Worm (Caenorhabditis elegans) whole organism, young adult: ENCODE results near the gene epg-9.

Source experiments
- B0261.1 ChIP-seq: sonication (generic microtip); optimal IDR thresholded peaks from 2 replicates; lab custom pipeline; 2016; ENCODE audit warnings: mild to moderate bottlenecking, missing genetic modification characterization, moderate library complexity, missing compliant biosample characterization
- F39B2.1 ChIP-seq: fragments of 200-800 bp; sonication (Bioruptor generic); IDR thresholded peaks from 2 replicates; pipeline ENCODE4 v1.3.6; 2022; ENCODE audit warnings: missing genetic modification reagents, missing genetic modification characterization, missing compliant biosample characterization
- F57A8.1 ChIP-seq: fragments of 200-800 bp; sonication (Bioruptor generic); optimal IDR thresholded peaks from 2 replicates; lab custom pipeline; 2018; ENCODE audit warnings: mild to moderate bottlenecking, missing genetic modification characterization, moderate library complexity, missing compliant biosample characterization
- F57C9.4 ChIP-seq: sonication (generic microtip); optimal IDR thresholded peaks from 2 replicates; lab custom pipeline; 2017; ENCODE audit warnings: mild to moderate bottlenecking, missing genetic modification characterization, missing compliant biosample characterization
- K12H6.12 ChIP-seq: fragments of 200-800 bp; sonication (Bioruptor generic); optimal IDR thresholded peaks from 2 replicates; lab custom pipeline; 2018; ENCODE audit warnings: mild to moderate bottlenecking, missing genetic modification characterization, missing compliant biosample characterization
- Y56A3A.18 ChIP-seq: fragments of 200-800 bp; sonication (Bioruptor generic); IDR thresholded peaks from 2 replicates; pipeline ENCODE4 v1.3.6; 2022; ENCODE audit warnings: missing genetic modification reagents, missing genetic modification characterization, missing compliant biosample characterization
- Y79H2A.3 ChIP-seq: fragments of 200-800 bp; sonication (Bioruptor generic); conservative IDR thresholded peaks from 2 replicates; pipeline ENCODE4 v1.3.6; 2022; ENCODE audit warnings: missing genetic modification reagents, missing genetic modification characterization, missing compliant biosample characterization
- Y95B8A.8 ChIP-seq: fragments of 200-800 bp; sonication (Bioruptor generic); IDR thresholded peaks from 2 replicates; pipeline ENCODE4 v1.3.6; 2022; ENCODE audit warnings: missing genetic modification reagents, missing genetic modification characterization, missing compliant biosample characterization
- aptf-3 ChIP-seq: fragments of 200-800 bp; sonication (Bioruptor generic); IDR thresholded peaks from 2 replicates; pipeline ENCODE4 v1.3.6; 2022; ENCODE audit warnings: missing genetic modification characterization, missing compliant biosample characterization
- athp-1 ChIP-seq: sonication (generic microtip); optimal IDR thresholded peaks from 2 replicates; lab custom pipeline; 2017; ENCODE audit warnings: mild to moderate bottlenecking, missing genetic modification characterization, missing compliant biosample characterization
- attf-3 ChIP-seq: fragments of 200-800 bp; sonication (Bioruptor generic); conservative IDR thresholded peaks from 2 replicates; pipeline ENCODE4 v1.3.6; 2022; ENCODE audit warnings: missing genetic modification reagents, missing genetic modification characterization, missing compliant biosample characterization
- bed-1 ChIP-seq: fragments of 200-800 bp; sonication (Bioruptor generic); IDR thresholded peaks from 2 replicates; pipeline ENCODE4 v1.3.6; 2022; ENCODE audit warnings: missing genetic modification reagents, missing genetic modification characterization, missing compliant biosample characterization
- cebp-1 ChIP-seq, 2 experiments: fragments of 200-800 bp in 1 of 2; sonication (Bioruptor generic) in 1 of 2; sonication (generic microtip) in 1 of 2; IDR thresholded peaks in 1 of 2; optimal IDR thresholded peaks in 1 of 2; 2 replicates each; pipeline versions ENCODE4 v1.3.6 to Lab custom; 2017 to 2022; ENCODE audit warnings: missing compliant biosample characterization in 2 of 2, missing genetic modification characterization in 2 of 2, mild to moderate bottlenecking in 1 of 2, missing genetic modification reagents in 1 of 2, moderate library complexity in 1 of 2
- cebp-2 ChIP-seq: fragments of 200-800 bp; sonication (Bioruptor generic); IDR thresholded peaks from 2 replicates; pipeline ENCODE4 v1.3.6; 2022; ENCODE audit warnings: missing genetic modification characterization, missing compliant biosample characterization
- ceh-100 ChIP-seq: fragments of 200-800 bp; sonication (Bioruptor generic); IDR thresholded peaks from 2 replicates; pipeline ENCODE4 v1.3.6; 2022; ENCODE audit warnings: missing genetic modification reagents, missing genetic modification characterization, missing compliant biosample characterization
- ceh-40 ChIP-seq: fragments of 200-800 bp; sonication (Bioruptor generic); IDR thresholded peaks from 2 replicates; pipeline ENCODE4 v1.3.6; 2022; ENCODE audit warnings: missing genetic modification characterization, missing compliant biosample characterization
- ceh-79 ChIP-seq: sonication (generic microtip); optimal IDR thresholded peaks from 2 replicates; lab custom pipeline; 2017; ENCODE audit warnings: mild to moderate bottlenecking, missing genetic modification characterization, missing compliant biosample characterization
- die-1 ChIP-seq: sonication (generic microtip); optimal IDR thresholded peaks from 2 replicates; lab custom pipeline; 2016; ENCODE audit warnings: missing genotype, mild to moderate bottlenecking, missing genetic modification characterization, missing compliant biosample characterization
- efl-1 ChIP-seq: fragments of 150-350 bp; optimal IDR thresholded peaks from 2 replicates; lab custom pipeline; 2014; ENCODE audit warnings: missing biosample characterization, missing genetic modification reagents, missing genetic modification characterization
- egrh-3 ChIP-seq: fragments of 200-800 bp; sonication (Bioruptor generic); IDR thresholded peaks from 2 replicates; pipeline ENCODE4 v1.3.6; 2022; ENCODE audit warnings: missing genetic modification reagents, missing genetic modification characterization, missing compliant biosample characterization
- ekl-4 ChIP-seq: fragments of 200-800 bp; sonication (Bioruptor generic); IDR thresholded peaks from 2 replicates; pipeline ENCODE4 v1.3.6; 2022; ENCODE audit warnings: missing genetic modification reagents, missing genetic modification characterization, missing compliant biosample characterization
- ets-4 ChIP-seq: fragments of 200-800 bp; sonication (Bioruptor generic); optimal IDR thresholded peaks from 2 replicates; lab custom pipeline; 2018; ENCODE audit warnings: mild to moderate bottlenecking, missing genetic modification characterization, missing compliant biosample characterization
- hmg-1.2 ChIP-seq: fragments of 200-800 bp; sonication (Bioruptor generic); IDR thresholded peaks from 2 replicates; pipeline ENCODE4 v1.3.6; 2022; ENCODE audit warnings: missing genetic modification reagents, missing genetic modification characterization, missing compliant biosample characterization
- hrde-1 ChIP-seq: sonication (generic microtip); optimal IDR thresholded peaks from 2 replicates; lab custom pipeline; 2016; ENCODE audit warnings: missing genetic modification characterization, mild to moderate bottlenecking, missing compliant biosample characterization, moderate library complexity, missing genotype, missing genetic modification reagents, borderline replicate concordance
- hsf-1 ChIP-seq: fragments of 200-800 bp; sonication (Bioruptor generic); IDR thresholded peaks from 2 replicates; pipeline ENCODE4 v1.3.6; 2022; ENCODE audit warnings: missing genetic modification reagents, missing genetic modification characterization, missing compliant biosample characterization
- let-526 ChIP-seq: fragments of 200-800 bp; sonication (Bioruptor generic); IDR thresholded peaks from 2 replicates; pipeline ENCODE4 v1.3.6; 2022; ENCODE audit warnings: missing genetic modification reagents, missing genetic modification characterization, missing compliant biosample characterization
- lin-26 ChIP-seq: fragments of 200-800 bp; sonication (Bioruptor generic); IDR thresholded peaks from 2 replicates; pipeline ENCODE4 v1.3.6; 2022; ENCODE audit warnings: missing genetic modification reagents, missing genetic modification characterization, missing compliant biosample characterization
- lir-1 ChIP-seq: fragments of 200-800 bp; sonication (Bioruptor generic); conservative IDR thresholded peaks from 2 replicates; pipeline ENCODE4 v1.3.6; 2022; ENCODE audit warnings: missing genetic modification reagents, missing genetic modification characterization, missing compliant biosample characterization
- lsl-1 ChIP-seq: fragments of 200-800 bp; sonication (Bioruptor generic); optimal IDR thresholded peaks from 2 replicates; lab custom pipeline; 2018; ENCODE audit warnings: mild to moderate bottlenecking, missing genetic modification characterization, moderate library complexity, missing compliant biosample characterization
- lsy-27 ChIP-seq: sonication (generic microtip); optimal IDR thresholded peaks from 2 replicates; lab custom pipeline; 2017; ENCODE audit warnings: missing genetic modification characterization, mild to moderate bottlenecking, missing compliant biosample characterization, antibody characterized with exemption, missing genotype, borderline replicate concordance; ENCODE audit not compliant: insufficient read depth
- madf-3 ChIP-seq: fragments of 200-800 bp; sonication (Bioruptor generic); IDR thresholded peaks from 2 replicates; pipeline ENCODE4 v1.3.6; 2022; ENCODE audit warnings: missing genetic modification reagents, missing genetic modification characterization, missing compliant biosample characterization
- madf-8 ChIP-seq: fragments of 200-800 bp; sonication (Bioruptor generic); conservative IDR thresholded peaks from 2 replicates; pipeline ENCODE4 v1.3.6; 2022; ENCODE audit warnings: missing genetic modification reagents, missing genetic modification characterization, missing compliant biosample characterization
- mcd-1 ChIP-seq: fragments of 200-800 bp; sonication (Bioruptor generic); IDR thresholded peaks from 2 replicates; pipeline ENCODE4 v1.3.6; 2022; ENCODE audit warnings: missing genetic modification reagents, missing genetic modification characterization, missing compliant biosample characterization
- mel-28 ChIP-seq: sonication (generic microtip); optimal IDR thresholded peaks from 2 replicates; lab custom pipeline; 2016; ENCODE audit warnings: borderline replicate concordance, mild to moderate bottlenecking, missing genetic modification characterization, missing compliant biosample characterization
- nfya-1 ChIP-seq: sonication (generic microtip); optimal IDR thresholded peaks from 2 replicates; lab custom pipeline; 2017; ENCODE audit warnings: antibody characterized with exemption, missing compliant biosample characterization, missing genetic modification characterization, borderline replicate concordance; ENCODE audit not compliant: insufficient read depth
- pbrm-1 ChIP-seq: fragments of 200-800 bp; sonication (Bioruptor generic); IDR thresholded peaks from 2 replicates; pipeline ENCODE4 v1.3.6; 2022; ENCODE audit warnings: missing genetic modification reagents, missing genetic modification characterization, missing compliant biosample characterization
- rcor-1 ChIP-seq: fragments of 200-800 bp; sonication (Bioruptor generic); IDR thresholded peaks from 2 replicates; pipeline ENCODE4 v1.3.6; 2022; ENCODE audit warnings: missing genetic modification reagents, missing genetic modification characterization, missing compliant biosample characterization
- rec-8 ChIP-seq, 2 experiments: sonication (generic microtip); optimal IDR thresholded peaks; 2 replicates each; lab custom pipeline; 2016; ENCODE audit warnings: mild to moderate bottlenecking in 2 of 2, missing genetic modification characterization in 2 of 2, missing genetic modification reagents in 2 of 2, missing genotype in 2 of 2, missing biosample characterization in 1 of 2, missing compliant biosample characterization in 1 of 2, moderate library complexity in 1 of 2
- repo-1 ChIP-seq: sonication (generic microtip); optimal IDR thresholded peaks from 2 replicates; lab custom pipeline; 2017; ENCODE audit warnings: mild to moderate bottlenecking, missing genetic modification characterization, missing compliant biosample characterization
- sdz-38 ChIP-seq: sonication (generic microtip); optimal IDR thresholded peaks from 2 replicates; lab custom pipeline; 2016; ENCODE audit warnings: missing genotype, missing genetic modification characterization, missing compliant biosample characterization
- sea-2 ChIP-seq: fragments of 200-800 bp; sonication (Bioruptor generic); IDR thresholded peaks from 2 replicates; pipeline ENCODE4 v1.3.6; 2022; ENCODE audit warnings: missing genetic modification characterization, missing compliant biosample characterization
- sptf-2 ChIP-seq: fragments of 200-800 bp; sonication (Bioruptor generic); optimal IDR thresholded peaks from 2 replicates; lab custom pipeline; 2018; ENCODE audit warnings: mild to moderate bottlenecking, missing genetic modification characterization, missing compliant biosample characterization
- tbp1 ChIP-seq: fragments of 200-800 bp; sonication (Bioruptor generic); optimal IDR thresholded peaks from 2 replicates; lab custom pipeline; 2018; ENCODE audit warnings: mild to moderate bottlenecking, missing genetic modification characterization, missing compliant biosample characterization
- tbx-9 ChIP-seq: sonication (generic microtip); optimal IDR thresholded peaks from 2 replicates; lab custom pipeline; 2016; ENCODE audit warnings: borderline replicate concordance, missing genetic modification characterization, inconsistent platforms, missing compliant biosample characterization
- unc-62 ChIP-seq: fragments of 150-350 bp; optimal IDR thresholded peaks from 2 replicates; lab custom pipeline; 2014; ENCODE audit warnings: missing biosample characterization, missing genetic modification reagents, missing genetic modification characterization
- zfh-2 ChIP-seq: fragments of 200-800 bp; sonication (Bioruptor generic); conservative IDR thresholded peaks from 2 replicates; pipeline ENCODE4 v1.3.6; 2022; ENCODE audit warnings: missing genetic modification reagents, missing genetic modification characterization, missing compliant biosample characterization
- ztf-26 ChIP-seq: sonication (generic microtip); optimal IDR thresholded peaks from 2 replicates; lab custom pipeline; 2017; ENCODE audit warnings: missing genetic modification characterization, missing compliant biosample characterization
- ztf-3 ChIP-seq: fragments of 200-800 bp; sonication (Bioruptor generic); optimal IDR thresholded peaks from 2 replicates; lab custom pipeline; 2018; ENCODE audit warnings: mild to moderate bottlenecking, missing genetic modification characterization, missing compliant biosample characterization

epg-9 gene

DNA sequence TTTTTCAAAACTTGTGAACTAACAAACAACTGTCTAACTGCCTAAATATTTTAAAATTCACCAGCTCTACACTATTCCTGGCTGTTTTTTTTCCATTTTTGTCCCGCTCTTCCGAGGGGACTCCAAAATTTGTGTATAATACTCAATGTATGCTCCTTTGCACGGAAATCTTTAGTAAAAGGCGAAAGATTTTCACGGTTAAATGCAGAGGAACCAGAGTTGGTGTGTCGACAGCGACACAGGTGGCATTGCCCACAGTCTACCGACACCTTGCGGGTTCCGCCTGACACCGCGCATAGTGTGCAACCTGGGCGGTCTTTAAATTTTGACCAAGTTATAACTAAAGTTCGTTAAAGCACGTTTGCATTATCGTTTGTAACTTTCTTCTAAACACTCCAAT is 54.0 kb downstream of the epg-9 start (continued):
- TF ChIP-seq cebp-1 (GFP tag; IDR thresholded peaks at IDR 0.05; lab: Robert Waterston, UW) (no peak), cebp-1 (tag; optimal IDR thresholded peaks at IDR 0.05; lab: Kevin White, UChicago) (no peak), lsy-27 (no peak), madf-8 (GFP tag; lab: Robert Waterston, UW) (peak; percentile 27; the same call in 1 of the 2 replicates), ets-4 (GFP tag; lab: Kevin White, UChicago) (no peak), efl-1 (GFP tag; lab: Kevin White, UChicago) (peak; percentile 51), pbrm-1 (GFP tag; lab: Robert Waterston, UW) (peak; percentile 91), Y56A3A.18 (peak; percentile 46; the same call in 1 of the 2 replicates), mel-28 (no peak), zfh-2 (GFP tag; lab: Robert Waterston, UW) (no peak), hrde-1 (tag; lab: Kevin White, UChicago) (no peak), sptf-2 (GFP tag; lab: Kevin White, UChicago) (no peak), cebp-2 (no peak), unc-62 (GFP tag; lab: Kevin White, UChicago) (no peak), aptf-3 (no peak), hsf-1 (GFP tag; lab: Robert Waterston, UW) (peak; percentile 36; the same call in 1 of the 2 replicates), mcd-1 (GFP tag; lab: Robert Waterston, UW) (peak; percentile 85), B0261.1 (tag; lab: Kevin White, UChicago) (peak; percentile 46), ceh-100 (GFP tag; lab: Robert Waterston, UW) (no peak), ekl-4 (GFP tag; lab: Robert Waterston, UW) (peak; percentile 82), repo-1 (tag; lab: Kevin White, UChicago) (no peak), ztf-26 (no peak), let-526 (no peak), ztf-3 (GFP tag; lab: Kevin White, UChicago) (no peak), die-1 (tag; lab: Kevin White, UChicago) (no peak), ceh-79 (tag; lab: Kevin White, UChicago) (no peak), lin-26 (peak; percentile 68; the same call in 1 of the 2 replicates), tbp1 (GFP tag; lab: Kevin White, UChicago) (peak; percentile 73), hmg-1.2 (GFP tag; lab: Robert Waterston, UW) (peak; percentile 92), Y95B8A.8 (GFP tag; lab: Robert Waterston, UW) (0 out of 2 replicates have a peak, but pooled peaks have one; percentile 11), lir-1 (GFP tag; lab: Robert Waterston, UW) (no peak), F39B2.1 (GFP tag; lab: Robert Waterston, UW) (no peak), rcor-1 (GFP tag; lab: Robert Waterston, UW) (peak; percentile 88), bed-1 (GFP tag; lab: Robert Waterston, UW) (no peak), sdz-38 (tag; lab: Kevin White, UChicago) (no peak), egrh-3 (GFP tag; lab: Robert Waterston, UW) (no peak), athp-1 (tag; lab: Kevin White, UChicago) (no peak), rec-8 (tag; optimal IDR thresholded peaks at IDR 0.05; lab: Kevin White, UChicago) (peak in 1 of 2 experiments; percentile 16), sea-2 (GFP tag; lab: Robert Waterston, UW) (no peak), madf-3 (GFP tag; lab: Robert Waterston, UW) (no peak), attf-3 (GFP tag; lab: Robert Waterston, UW) (peak; percentile 72), F57C9.4 (no peak), lsl-1 (peak; percentile 77), tbx-9 (no peak), K12H6.12 (no peak), nfya-1 (tag; lab: Kevin White, UChicago) (no peak), ceh-40 (no peak), Y79H2A.3 (GFP tag; lab: Robert Waterston, UW) (no peak), F57A8.1 (GFP tag; lab: Kevin White, UChicago) (no peak)
